Worm (Caenorhabditis elegans) whole organism, L3 larva: ENCODE measurements around the gene F34D10.8.

Experiments used
- aly-2 ChIP-seq: fragments of 150-350 bp; optimal IDR thresholded peaks from 2 replicates; lab custom pipeline; 2014; ENCODE audit warnings: missing biosample characterization, missing genetic modification characterization
- ceh-9 ChIP-seq: sonication (generic microtip); optimal IDR thresholded peaks from 2 replicates; lab custom pipeline; 2018; ENCODE audit warnings: missing biosample characterization, missing genetic modification characterization
- egl-27 ChIP-seq: sonication (generic microtip); optimal IDR thresholded peaks from 4 replicates; lab custom pipeline; 2017; ENCODE audit warnings: missing biosample characterization, missing genetic modification reagents, missing genetic modification characterization
- egl-5 ChIP-seq: fragments of 150-350 bp; optimal IDR thresholded peaks from 2 replicates; lab custom pipeline; 2017; ENCODE audit warnings: missing biosample characterization, missing genetic modification reagents, missing genetic modification characterization, inconsistent platforms
- elt-3 ChIP-seq, 3 experiments: fragments of 150-350 bp in 1 of 3; sonication (generic microtip) in 2 of 3; optimal IDR thresholded peaks; 2 replicates in 2 of 3; 4 replicates in 1 of 3; lab custom pipeline; 2014 to 2017; ENCODE audit warnings: missing biosample characterization in 3 of 3, missing genetic modification characterization in 3 of 3
- nhr-12 ChIP-seq: fragments of 150-350 bp; optimal IDR thresholded peaks from 2 replicates; lab custom pipeline; 2014; ENCODE audit warnings: missing biosample characterization, missing genetic modification characterization
- pha-4 ChIP-seq: fragments of 150-350 bp; optimal IDR thresholded peaks from 2 replicates; lab custom pipeline; 2014; ENCODE audit warnings: missing biosample characterization, missing genetic modification reagents, missing genetic modification characterization
- skn-1 ChIP-seq: fragments of 150-350 bp; optimal IDR thresholded peaks from 2 replicates; lab custom pipeline; 2014; ENCODE audit warnings: missing biosample characterization, missing genetic modification characterization
- unc-39 ChIP-seq: sonication (generic microtip); optimal IDR thresholded peaks from 4 replicates; lab custom pipeline; 2017; ENCODE audit warnings: missing biosample characterization, missing genetic modification characterization
- unc-62 ChIP-seq: fragments of 150-350 bp; sonication (generic microtip); optimal IDR thresholded peaks from 4 replicates; lab custom pipeline; 2014; ENCODE audit warnings: missing biosample characterization, missing genetic modification reagents, missing genetic modification characterization
- ztf-4 ChIP-seq: fragments of 150-350 bp; optimal IDR thresholded peaks from 2 replicates; lab custom pipeline; 2014; ENCODE audit warnings: missing biosample characterization, missing genetic modification characterization

ce11 chrIII:3703397-3703796 lies 27.2 kb upstream of the F34D10.8 start, which contains the start of gene C14B1.3:
- peak; percentile 50 for TF ChIP-seq pha-4 (tag; lab: Kevin White, UChicago)
- no peak for TF ChIP-seq elt-3 (tag; optimal IDR thresholded peaks at IDR 0.05; lab: Kevin White, UChicago)
- TF ChIP-seq unc-39 (tag; lab: Kevin White, UChicago), result no peak
- no peak for TF ChIP-seq aly-2 (tag; lab: Kevin White, UChicago)
- no peak for TF ChIP-seq nhr-12 (tag; lab: Kevin White, UChicago)
- TF ChIP-seq egl-5, result no peak
- no peak for TF ChIP-seq unc-62 (GFP tag; lab: Kevin White, UChicago)
- no peak for TF ChIP-seq ceh-9 (tag; lab: Kevin White, UChicago)
- no peak for TF ChIP-seq skn-1
- TF ChIP-seq ztf-4 (tag; lab: Kevin White, UChicago), result no peak
- no peak for TF ChIP-seq egl-27 (tag; lab: Kevin White, UChicago)
